Worm (Caenorhabditis elegans) whole organism, mixed stage, embryonic: ENCODE measurements around the gene F46B6.9.

ENCODE experiments used
- M03D4.4 ChIP-seq: sonication (generic microtip); optimal IDR thresholded peaks from 2 replicates; lab custom pipeline; 2017; ENCODE audit warnings: mild to moderate bottlenecking, missing genetic modification characterization, missing compliant biosample characterization
- bed-3 ChIP-seq: fragments of 200-800 bp; sonication (Bioruptor generic); optimal IDR thresholded peaks from 3 replicates; lab custom pipeline; 2018; ENCODE audit warnings: mild to moderate bottlenecking, missing genetic modification characterization, moderate library complexity, missing compliant biosample characterization
- blmp-1 ChIP-seq: fragments of 150-350 bp; optimal IDR thresholded peaks from 2 replicates; lab custom pipeline; 2014; ENCODE audit warnings: missing biosample characterization, missing genetic modification characterization
- ceh-39 ChIP-seq: fragments of 150-350 bp; optimal IDR thresholded peaks from 2 replicates; lab custom pipeline; 2014; ENCODE audit warnings: missing biosample characterization, missing genetic modification characterization
- ceh-43 ChIP-seq: fragments of 200-800 bp; sonication (Bioruptor generic); optimal IDR thresholded peaks from 2 replicates; lab custom pipeline; 2018; ENCODE audit warnings: mild to moderate bottlenecking, missing genetic modification characterization, moderate library complexity, missing compliant biosample characterization
- ceh-83 ChIP-seq: fragments of 200-800 bp; sonication (Bioruptor generic); optimal IDR thresholded peaks from 2 replicates; lab custom pipeline; 2018; ENCODE audit warnings: mild to moderate bottlenecking, missing genetic modification characterization, missing compliant biosample characterization
- ces-1 ChIP-seq: fragments of 150-350 bp; optimal IDR thresholded peaks from 2 replicates; lab custom pipeline; 2014; ENCODE audit warnings: missing biosample characterization, missing genetic modification reagents, missing genetic modification characterization
- cnd-1 ChIP-seq: fragments of 200-800 bp; sonication (Bioruptor generic); optimal IDR thresholded peaks from 2 replicates; lab custom pipeline; 2018; ENCODE audit warnings: mild to moderate bottlenecking, missing genetic modification characterization, missing compliant biosample characterization
- elt-1 ChIP-seq: sonication (generic microtip); optimal IDR thresholded peaks from 2 replicates; lab custom pipeline; 2017; ENCODE audit warnings: missing genetic modification characterization, mild to moderate bottlenecking, missing compliant biosample characterization, antibody characterized with exemption, moderate library complexity, borderline replicate concordance; ENCODE audit not compliant: insufficient read depth
- flh-1 ChIP-seq: fragments of 200-800 bp; sonication (Bioruptor generic); optimal IDR thresholded peaks from 2 replicates; lab custom pipeline; 2018; ENCODE audit warnings: mild to moderate bottlenecking, missing genetic modification characterization, moderate library complexity, missing compliant biosample characterization
- hlh-1 ChIP-seq: fragments of 150-350 bp; optimal IDR thresholded peaks from 2 replicates; lab custom pipeline; 2014; ENCODE audit warnings: missing biosample characterization, missing genetic modification reagents, missing genetic modification characterization
- lin-13 ChIP-seq: fragments of 150-350 bp; optimal IDR thresholded peaks from 2 replicates; lab custom pipeline; 2014; ENCODE audit warnings: missing biosample characterization, missing genetic modification characterization
- lin-32 ChIP-seq: fragments of 200-800 bp; sonication (Bioruptor generic); optimal IDR thresholded peaks from 2 replicates; lab custom pipeline; 2018; ENCODE audit warnings: mild to moderate bottlenecking, missing genetic modification characterization, missing compliant biosample characterization
- lsy-2 ChIP-seq: fragments of 150-350 bp; optimal IDR thresholded peaks from 2 replicates; lab custom pipeline; 2014; ENCODE audit warnings: missing biosample characterization, missing genetic modification characterization
- mab-5 ChIP-seq: fragments of 150-350 bp; optimal IDR thresholded peaks from 2 replicates; lab custom pipeline; 2014; ENCODE audit warnings: missing biosample characterization, missing genetic modification characterization
- mep-1 ChIP-seq: fragments of 150-350 bp; optimal IDR thresholded peaks from 2 replicates; lab custom pipeline; 2017; ENCODE audit warnings: missing biosample characterization, missing genetic modification reagents, missing genetic modification characterization, inconsistent platforms
- nhr-2 ChIP-seq: fragments of 150-350 bp; optimal IDR thresholded peaks from 2 replicates; lab custom pipeline; 2014; ENCODE audit warnings: missing biosample characterization, missing genetic modification characterization
- nhr-28 ChIP-seq: fragments of 150-350 bp; optimal IDR thresholded peaks from 2 replicates; lab custom pipeline; 2014; ENCODE audit warnings: missing biosample characterization, missing genetic modification characterization
- nhr-76 ChIP-seq: sonication (generic microtip); optimal IDR thresholded peaks from 2 replicates; lab custom pipeline; 2017; ENCODE audit warnings: missing biosample characterization, missing genetic modification characterization
- pha-4 ChIP-seq: fragments of 150-350 bp; optimal IDR thresholded peaks from 2 replicates; lab custom pipeline; 2018; ENCODE audit warnings: missing biosample characterization, missing genetic modification reagents, missing genetic modification characterization
- sem-2 ChIP-seq: fragments of 200-800 bp; sonication (Bioruptor generic); optimal IDR thresholded peaks from 2 replicates; lab custom pipeline; 2018; ENCODE audit warnings: mild to moderate bottlenecking, missing genetic modification characterization, missing compliant biosample characterization
- snpc-4 ChIP-seq: fragments of 150-350 bp; optimal IDR thresholded peaks from 2 replicates; lab custom pipeline; 2014; ENCODE audit warnings: missing biosample characterization, missing genetic modification characterization
- sptf-1 ChIP-seq: sonication (generic microtip); optimal IDR thresholded peaks from 2 replicates; lab custom pipeline; 2017; ENCODE audit warnings: mild to moderate bottlenecking, missing genetic modification characterization, moderate library complexity, missing compliant biosample characterization
- tbx-8 ChIP-seq: fragments of 200-800 bp; sonication (Bioruptor generic); optimal IDR thresholded peaks from 2 replicates; lab custom pipeline; 2018; ENCODE audit warnings: mild to moderate bottlenecking, missing genetic modification characterization, moderate library complexity, missing compliant biosample characterization
- unc-120 ChIP-seq: sonication (generic microtip); optimal IDR thresholded peaks from 2 replicates; lab custom pipeline; 2017; ENCODE audit warnings: missing genetic modification characterization, missing compliant biosample characterization; ENCODE audit not compliant: poor library complexity, severe bottlenecking
- unc-39 ChIP-seq: fragments of 150-350 bp; optimal IDR thresholded peaks from 2 replicates; lab custom pipeline; 2014; ENCODE audit warnings: missing biosample characterization, missing genetic modification characterization
- zip-8 ChIP-seq: fragments of 150-350 bp; optimal IDR thresholded peaks from 2 replicates; lab custom pipeline; 2014; ENCODE audit warnings: missing biosample characterization, missing genetic modification characterization
- ztf-11 ChIP-seq: fragments of 150-350 bp; optimal IDR thresholded peaks from 2 replicates; lab custom pipeline; 2014; ENCODE audit warnings: missing biosample characterization, missing genetic modification characterization

Gene F46B6.9

ce11 chrV:9799076-9799475 lies 2.4 kb downstream of the F46B6.9 start, which contains the start of gene F46B6.13:
Gene F46B6.13 (minus strand): TSS chrV:9799176.
- no peak for TF ChIP-seq lin-13 (tag; lab: Kevin White, UChicago)
- no peak for TF ChIP-seq unc-120 (tag; lab: Kevin White, UChicago)

ce11 chrV:9801965-9802364 lies 5.3 kb downstream of the F46B6.9 start, which contains the start of gene F46B6.10:
Gene F46B6.10 (minus strand): TSS chrV:9802065.
- TF ChIP-seq unc-120 (tag; lab: Kevin White, UChicago), result no peak
- TF ChIP-seq M03D4.4, result no peak
- TF ChIP-seq ceh-83 (GFP tag; lab: Kevin White, UChicago), result no peak
- TF ChIP-seq sptf-1 (tag; lab: Kevin White, UChicago), result no peak
- TF ChIP-seq ces-1 (GFP tag; lab: Kevin White, UChicago), result no peak
- TF ChIP-seq blmp-1 (tag; lab: Kevin White, UChicago), result no peak
- no peak for TF ChIP-seq mab-5 (tag; lab: Kevin White, UChicago)
- no peak for TF ChIP-seq bed-3
- TF ChIP-seq zip-8, result no peak
- no peak for TF ChIP-seq snpc-4 (tag; lab: Kevin White, UChicago)

- TF ChIP-seq snpc-4 (tag; lab: Kevin White, UChicago), result no peak
These were observed 6.5 kb downstream of the F46B6.9 start, which contains the start of gene sru-39 for ce11 chrV:9803176-9803575. Gene sru-39 (plus strand): TSS chrV:9803476.

- TF ChIP-seq ceh-83 (GFP tag; lab: Kevin White, UChicago) (no peak), unc-39 (no peak), mab-5 (tag; lab: Kevin White, UChicago) (no peak), ztf-11 (no peak), nhr-2 (no peak), nhr-76 (tag; lab: Kevin White, UChicago) (no peak)
These were observed 8.5 kb downstream of the F46B6.9 start, which contains the start of gene sru-37 for ce11 chrV:9805161-9805560. Gene sru-37 (plus strand): TSS chrV:9805461.

- TF ChIP-seq ces-1 (GFP tag; lab: Kevin White, UChicago), result no peak
- TF ChIP-seq pha-4 (tag; lab: Kevin White, UChicago), result no peak
- no peak for TF ChIP-seq bed-3
- no peak for TF ChIP-seq lsy-2 (tag; lab: Kevin White, UChicago)
- TF ChIP-seq lin-32 (GFP tag; lab: Kevin White, UChicago), result no peak
- TF ChIP-seq ztf-11, result no peak
- TF ChIP-seq unc-39, result no peak
- no peak for TF ChIP-seq ceh-39 (tag; lab: Kevin White, UChicago)
These were observed 14.5 kb downstream of the F46B6.9 start, which contains the start of gene sru-29 for ce11 chrV:9811154-9811553. Gene sru-29 (plus strand): TSS chrV:9811454.

- TF ChIP-seq flh-1 (GFP tag; lab: Kevin White, UChicago), result no peak
- TF ChIP-seq nhr-2, result no peak
- TF ChIP-seq ceh-43, result no peak
- no peak for TF ChIP-seq lin-32 (GFP tag; lab: Kevin White, UChicago)
- no peak for TF ChIP-seq hlh-1
- no peak for TF ChIP-seq M03D4.4
- TF ChIP-seq pha-4 (tag; lab: Kevin White, UChicago), result no peak
- TF ChIP-seq ceh-39 (tag; lab: Kevin White, UChicago), result no peak
- no peak for TF ChIP-seq blmp-1 (tag; lab: Kevin White, UChicago)
- TF ChIP-seq unc-39, result no peak
- no peak for TF ChIP-seq ces-1 (GFP tag; lab: Kevin White, UChicago)
- TF ChIP-seq nhr-28 (tag; lab: Kevin White, UChicago), result no peak
- no peak for TF ChIP-seq nhr-76 (tag; lab: Kevin White, UChicago)
- no peak for TF ChIP-seq lin-13 (tag; lab: Kevin White, UChicago)
- TF ChIP-seq bed-3, result no peak
These were observed 15.6 kb downstream of the F46B6.9 start for ce11 chrV:9812216-9812615.

ce11 chrV:9813527-9813926 lies 16.9 kb downstream of the F46B6.9 start, which contains the start of gene sru-30:
Gene sru-30 (plus strand): TSS chrV:9813827.
- TF ChIP-seq lin-32 (GFP tag; lab: Kevin White, UChicago), result no peak
- no peak for TF ChIP-seq tbx-8 (GFP tag; lab: Kevin White, UChicago)
- TF ChIP-seq ceh-83 (GFP tag; lab: Kevin White, UChicago), result no peak
- no peak for TF ChIP-seq blmp-1 (tag; lab: Kevin White, UChicago)
- TF ChIP-seq hlh-1, result no peak
- no peak for TF ChIP-seq sem-2 (GFP tag; lab: Kevin White, UChicago)
- no peak for TF ChIP-seq elt-1 (tag; lab: Kevin White, UChicago)
- TF ChIP-seq mep-1 (tag; lab: Kevin White, UChicago), result no peak
- TF ChIP-seq cnd-1 (tag; lab: Kevin White, UChicago), result no peak
- TF ChIP-seq ces-1 (GFP tag; lab: Kevin White, UChicago), result no peak
- TF ChIP-seq snpc-4 (tag; lab: Kevin White, UChicago), result no peak
- TF ChIP-seq ceh-39 (tag; lab: Kevin White, UChicago), result no peak
- no peak for TF ChIP-seq nhr-2
- TF ChIP-seq ceh-43, result no peak
- no peak for TF ChIP-seq mab-5 (tag; lab: Kevin White, UChicago)
